Worm (Caenorhabditis elegans) whole organism, L1 larva: ENCODE data around the gene K08B5.1.

ENCODE experiments used
- C16A3.4 ChIP-seq: fragments of 150-350 bp; optimal IDR thresholded peaks from 2 replicates; lab custom pipeline; 2014; ENCODE audit warnings: missing biosample characterization, missing genetic modification characterization
- C34B4.2 ChIP-seq: sonication (generic microtip); optimal IDR thresholded peaks from 2 replicates; lab custom pipeline; 2017; ENCODE audit warnings: mild to moderate bottlenecking, missing genetic modification characterization, missing compliant biosample characterization
- F16B12.6 ChIP-seq: fragments of 150-350 bp; optimal IDR thresholded peaks from 2 replicates; lab custom pipeline; 2014; ENCODE audit warnings: missing biosample characterization, missing genetic modification characterization
- aha-1 ChIP-seq: fragments of 150-350 bp; optimal IDR thresholded peaks from 2 replicates; lab custom pipeline; 2014; ENCODE audit warnings: missing biosample characterization, missing genetic modification characterization
- alr-1 ChIP-seq: fragments of 200-800 bp; sonication (Bioruptor generic); optimal IDR thresholded peaks from 2 replicates; lab custom pipeline; 2018; ENCODE audit warnings: borderline replicate concordance, mild to moderate bottlenecking, missing genetic modification characterization, missing compliant biosample characterization
- ceh-63 ChIP-seq: fragments of 200-800 bp; sonication (Bioruptor generic); optimal IDR thresholded peaks from 2 replicates; lab custom pipeline; 2018; ENCODE audit warnings: mild to moderate bottlenecking, missing genetic modification characterization, missing compliant biosample characterization
- ceh-82 ChIP-seq, 3 experiments: fragments of 150-350 bp in 1 of 3; sonication (generic microtip) in 2 of 3; optimal IDR thresholded peaks; 2 replicates each; lab custom pipeline; 2014 to 2017; ENCODE audit warnings: missing biosample characterization in 3 of 3, missing genetic modification characterization in 3 of 3
- ceh-90 ChIP-seq: sonication (generic microtip); optimal IDR thresholded peaks from 2 replicates; lab custom pipeline; 2016; ENCODE audit warnings: missing genetic modification characterization, missing compliant biosample characterization
- ces-1 ChIP-seq: fragments of 150-350 bp; optimal IDR thresholded peaks from 2 replicates; lab custom pipeline; 2014; ENCODE audit warnings: missing biosample characterization, missing genetic modification reagents, missing genetic modification characterization
- dpl-1 ChIP-seq, 3 experiments: fragments of 150-350 bp in 2 of 3; sonication (generic microtip) in 1 of 3; optimal IDR thresholded peaks; 2 replicates each; lab custom pipeline; 2014 to 2017; ENCODE audit warnings: missing biosample characterization in 3 of 3, missing genetic modification characterization in 3 of 3, missing genetic modification reagents in 3 of 3
- efl-1 ChIP-seq, 4 experiments: fragments of 150-350 bp; optimal IDR thresholded peaks in 3 of 4; peaks in 1 of 4; 1 replicate in 1 of 4; 2 replicates in 3 of 4; lab custom pipeline; 2014; ENCODE audit warnings: missing biosample characterization in 2 of 4, missing genetic modification characterization in 2 of 4, missing genetic modification reagents in 2 of 4
- efl-3 ChIP-seq: fragments of 200-800 bp; sonication (Bioruptor generic); optimal IDR thresholded peaks from 2 replicates; lab custom pipeline; 2018; ENCODE audit warnings: mild to moderate bottlenecking, missing genetic modification characterization, missing compliant biosample characterization
- egl-27 ChIP-seq, 2 experiments: fragments of 150-350 bp in 1 of 2; sonication (generic microtip); optimal IDR thresholded peaks; 3 replicates each; lab custom pipeline; 2017 to 2018; ENCODE audit warnings: missing biosample characterization in 2 of 2, missing genetic modification characterization in 2 of 2, missing genetic modification reagents in 2 of 2
- fkh-4 ChIP-seq: sonication (generic microtip); optimal IDR thresholded peaks from 2 replicates; lab custom pipeline; 2016; ENCODE audit warnings: missing compliant biosample characterization, missing genetic modification characterization, borderline replicate concordance
- irx-1 ChIP-seq: sonication (generic microtip); optimal IDR thresholded peaks from 2 replicates; lab custom pipeline; 2016; ENCODE audit warnings: missing genetic modification characterization, missing compliant biosample characterization
- isw-1 ChIP-seq: fragments of 200-800 bp; sonication (Bioruptor generic); IDR thresholded peaks from 2 replicates; pipeline ENCODE4 v1.3.6; 2022; ENCODE audit warnings: missing genetic modification characterization, missing compliant biosample characterization
- lin-14 ChIP-seq: fragments of 200-800 bp; sonication (Bioruptor generic); optimal IDR thresholded peaks from 2 replicates; lab custom pipeline; 2018; ENCODE audit warnings: mild to moderate bottlenecking, missing genetic modification characterization, moderate library complexity, missing compliant biosample characterization
- lin-39 ChIP-seq: fragments of 150-350 bp; optimal IDR thresholded peaks from 2 replicates; lab custom pipeline; 2014; ENCODE audit warnings: missing biosample characterization, missing genetic modification reagents, missing genetic modification characterization
- lir-3 ChIP-seq: sonication (generic microtip); optimal IDR thresholded peaks from 2 replicates; lab custom pipeline; 2016; ENCODE audit warnings: mild to moderate bottlenecking, missing genetic modification characterization, moderate library complexity, missing compliant biosample characterization; ENCODE audit not compliant: poor library complexity
- mab-9 ChIP-seq: fragments of 200-800 bp; sonication (Bioruptor generic); IDR thresholded peaks from 2 replicates; pipeline ENCODE4 v1.3.6; 2022; ENCODE audit warnings: missing genetic modification reagents, missing genetic modification characterization, missing compliant biosample characterization
- mdl-1 ChIP-seq, 2 experiments: fragments of 150-350 bp; optimal IDR thresholded peaks; 2 replicates each; lab custom pipeline; 2014 to 2017; ENCODE audit warnings: missing biosample characterization in 2 of 2, missing genetic modification characterization in 2 of 2, inconsistent platforms in 1 of 2
- nhr-19 ChIP-seq: fragments of 200-800 bp; sonication (Bioruptor generic); conservative IDR thresholded peaks from 2 replicates; pipeline ENCODE4 v1.3.6; 2022; ENCODE audit warnings: missing genetic modification characterization, missing compliant biosample characterization
- nhr-237 ChIP-seq: fragments of 150-350 bp; optimal IDR thresholded peaks from 2 replicates; lab custom pipeline; 2014; ENCODE audit warnings: missing biosample characterization, missing genetic modification characterization
- nhr-47 ChIP-seq: sonication (generic microtip); optimal IDR thresholded peaks from 2 replicates; lab custom pipeline; 2016; ENCODE audit warnings: mild to moderate bottlenecking, missing genetic modification characterization, moderate library complexity, missing compliant biosample characterization
- nhr-71 ChIP-seq: sonication (generic microtip); optimal IDR thresholded peaks from 2 replicates; lab custom pipeline; 2016; ENCODE audit warnings: mild to moderate bottlenecking, missing genetic modification characterization, moderate library complexity, missing compliant biosample characterization
- nhr-76 ChIP-seq: sonication (generic microtip); optimal IDR thresholded peaks from 2 replicates; lab custom pipeline; 2017; ENCODE audit warnings: missing biosample characterization, missing genetic modification characterization
- nhr-90 ChIP-seq: sonication (generic microtip); optimal IDR thresholded peaks from 2 replicates; lab custom pipeline; 2016; ENCODE audit warnings: mild to moderate bottlenecking, missing genetic modification characterization, missing compliant biosample characterization; ENCODE audit not compliant: poor library complexity
- pag-3 ChIP-seq: sonication (generic microtip); optimal IDR thresholded peaks from 2 replicates; lab custom pipeline; 2017; ENCODE audit warnings: missing genetic modification characterization, mild to moderate bottlenecking, missing compliant biosample characterization, antibody characterized with exemption, borderline replicate concordance; ENCODE audit not compliant: insufficient read depth
- pax-3 ChIP-seq: fragments of 200-800 bp; sonication (Bioruptor generic); optimal IDR thresholded peaks from 2 replicates; lab custom pipeline; 2018; ENCODE audit warnings: mild to moderate bottlenecking, missing genetic modification characterization, moderate library complexity, missing compliant biosample characterization
- rnt-1 ChIP-seq: sonication (generic microtip); optimal IDR thresholded peaks from 2 replicates; lab custom pipeline; 2016; ENCODE audit warnings: mild to moderate bottlenecking, missing genetic modification characterization, moderate library complexity, missing compliant biosample characterization
- snpc-4 ChIP-seq: fragments of 150-350 bp; optimal IDR thresholded peaks from 2 replicates; lab custom pipeline; 2014; ENCODE audit warnings: missing biosample characterization, missing genetic modification characterization
- sptf-1 ChIP-seq: fragments of 150-350 bp; optimal IDR thresholded peaks from 2 replicates; lab custom pipeline; 2014; ENCODE audit warnings: missing biosample characterization, missing genetic modification characterization
- sup-37 ChIP-seq: fragments of 200-800 bp; sonication (Bioruptor generic); optimal IDR thresholded peaks from 2 replicates; lab custom pipeline; 2018; ENCODE audit warnings: mild to moderate bottlenecking, missing genetic modification characterization, missing compliant biosample characterization
- unc-98 ChIP-seq: fragments of 200-800 bp; sonication (Bioruptor generic); IDR thresholded peaks from 2 replicates; pipeline ENCODE4 v1.3.6; 2022; ENCODE audit warnings: missing genetic modification characterization, missing compliant biosample characterization
- xbp-1 ChIP-seq: sonication (generic microtip); optimal IDR thresholded peaks from 2 replicates; lab custom pipeline; 2016; ENCODE audit warnings: missing genetic modification characterization, missing compliant biosample characterization
- zag-1 ChIP-seq: fragments of 150-350 bp; optimal IDR thresholded peaks from 2 replicates; lab custom pipeline; 2014; ENCODE audit warnings: missing biosample characterization, missing genetic modification characterization

K08B5.1 gene

ce11 chrX:16536230-16536940 is 21.8 kb upstream of the K08B5.1 start, which contains the start of gene pat-9:
pat-9 (plus strand) TSS chrX:16536890.
- TF ChIP-seq mab-9 = 0 out of 2 replicates have a peak, but pooled peaks have one; percentile 35
- TF ChIP-seq egl-27 (tag; optimal IDR thresholded peaks at IDR 0.05; lab: Kevin White, UChicago) = no peak
- TF ChIP-seq rnt-1 (tag; lab: Kevin White, UChicago) = peak; percentile 6
- TF ChIP-seq sptf-1 (tag; lab: Kevin White, UChicago) = no peak

DNA sequence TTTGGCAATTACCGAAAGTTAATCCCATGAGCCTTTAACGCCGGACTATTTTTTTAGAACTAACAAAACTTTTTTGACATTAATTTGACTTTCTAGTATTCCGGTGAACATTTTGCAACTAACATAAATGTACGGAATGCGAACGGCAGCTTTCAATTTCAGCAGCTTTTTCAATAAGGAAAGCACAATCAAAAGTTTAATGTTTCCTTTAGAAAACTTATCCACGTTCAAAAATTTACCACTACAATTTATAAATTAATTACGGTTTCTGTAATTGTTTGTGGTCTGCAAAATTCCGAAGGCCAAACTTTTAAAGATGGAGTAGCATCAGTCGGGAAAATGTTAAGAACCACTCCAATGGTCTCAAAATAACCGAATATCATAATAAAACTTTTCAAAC is 17.9 kb upstream of the K08B5.1 start, which contains the start of gene osm-1:
Gene osm-1 (plus strand): TSS at position 301 of the 400 bp plus-strand sequence.
- TF ChIP-seq mdl-1 (tag; optimal IDR thresholded peaks at IDR 0.05; lab: Kevin White, UChicago) (no peak), nhr-47 (tag; lab: Kevin White, UChicago) (no peak), nhr-90 (tag; lab: Kevin White, UChicago) (no peak), nhr-237 (no peak), C34B4.2 (no peak), aha-1 (tag; lab: Kevin White, UChicago) (no peak), ces-1 (GFP tag; lab: Kevin White, UChicago) (no peak), dpl-1 (GFP tag; optimal IDR thresholded peaks at IDR 0.05; lab: Kevin White, UChicago) (no peak), rnt-1 (tag; lab: Kevin White, UChicago) (no peak), ceh-90 (tag; lab: Kevin White, UChicago) (no peak), xbp-1 (tag; lab: Kevin White, UChicago) (no peak), unc-98 (GFP tag; lab: Robert Waterston, UW) (no peak), F16B12.6 (no peak), alr-1 (no peak)

- no peak for TF ChIP-seq efl-1 (optimal IDR thresholded peaks at IDR 0.05; lab: Kevin White, UChicago)
- peak in 1 of 2 experiments; percentile 45 for TF ChIP-seq efl-1 (GFP tag; optimal IDR thresholded peaks at IDR 0.05 in 1 of 2; lab: Kevin White, UChicago)
- no peak for TF ChIP-seq lin-39 (tag; lab: Kevin White, UChicago)
These were observed 14.3 kb upstream of the K08B5.1 start for ce11 chrX:16543887-16544286.

DNA sequence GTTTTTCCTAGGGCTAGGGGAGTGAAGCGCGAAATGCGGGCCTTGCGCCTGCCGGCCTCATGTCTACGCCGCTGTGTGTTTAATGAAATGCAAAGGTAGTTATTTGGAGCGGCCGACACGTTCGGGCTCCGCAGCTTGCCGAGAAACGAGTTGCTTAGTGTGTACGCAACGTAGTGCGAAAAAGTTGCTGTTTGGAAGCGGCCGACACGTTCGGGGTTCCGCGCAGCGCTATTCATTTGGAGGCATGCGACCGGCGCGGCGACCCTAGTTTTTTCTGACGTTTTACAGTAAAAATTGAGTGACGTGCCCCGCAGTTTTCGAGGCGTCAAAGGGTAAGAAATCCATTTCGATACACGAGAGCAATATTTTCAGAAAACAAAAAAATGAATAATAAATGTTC is 12.6 kb upstream of the K08B5.1 start:
- TF ChIP-seq alr-1 = no peak
- no peak for TF ChIP-seq pax-3 (tag; lab: Kevin White, UChicago)
- no peak for TF ChIP-seq nhr-76 (tag; lab: Kevin White, UChicago)
- no peak for TF ChIP-seq aha-1 (tag; lab: Kevin White, UChicago)
- no peak for TF ChIP-seq pag-3 (tag; lab: Kevin White, UChicago)
- TF ChIP-seq lin-14 (GFP tag; lab: Kevin White, UChicago) = no peak
- TF ChIP-seq snpc-4 (tag; lab: Kevin White, UChicago) = peak; percentile 48
- TF ChIP-seq efl-1 (optimal IDR thresholded peaks at IDR 0.05; lab: Kevin White, UChicago) = no peak
- TF ChIP-seq efl-1 (GFP tag; optimal IDR thresholded peaks at IDR 0.05 in 1 of 2; lab: Kevin White, UChicago) = peak in 1 of 2 experiments; percentile 26

DNA sequence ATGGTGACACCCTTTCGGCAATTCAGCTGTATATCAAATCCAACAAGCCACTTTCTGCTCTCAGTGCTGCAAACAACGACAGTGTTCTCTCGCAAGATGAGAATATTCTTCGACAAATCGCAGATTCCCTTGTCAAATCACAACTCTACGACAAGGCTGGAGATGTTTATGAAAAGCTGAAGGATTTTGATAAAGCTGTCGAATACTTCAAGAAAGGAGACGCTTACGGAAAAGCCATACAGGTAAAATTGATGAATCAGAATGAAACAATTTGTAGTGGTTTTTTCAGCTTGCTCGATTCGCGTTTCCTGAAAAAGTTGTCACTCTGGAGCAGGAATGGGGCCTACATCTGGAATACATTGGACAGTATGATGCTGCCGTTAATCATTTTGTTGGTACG is 12.1 kb upstream of the K08B5.1 start:
- no peak for TF ChIP-seq efl-3 (GFP tag; lab: Kevin White, UChicago)
- no peak for TF ChIP-seq unc-98 (GFP tag; lab: Robert Waterston, UW)
- no peak for TF ChIP-seq aha-1 (tag; lab: Kevin White, UChicago)
- TF ChIP-seq fkh-4 (tag; lab: Kevin White, UChicago) = no peak
- TF ChIP-seq egl-27 (tag; optimal IDR thresholded peaks at IDR 0.05; lab: Kevin White, UChicago) = no peak
- TF ChIP-seq ceh-63 = no peak

- TF ChIP-seq isw-1 (GFP tag; lab: Robert Waterston, UW) = no peak
- TF ChIP-seq nhr-71 (tag; lab: Kevin White, UChicago) = no peak
- TF ChIP-seq lir-3 (tag; lab: Kevin White, UChicago) = no peak
- no peak for TF ChIP-seq nhr-19 (GFP tag; lab: Robert Waterston, UW)
- TF ChIP-seq nhr-90 (tag; lab: Kevin White, UChicago) = no peak
- no peak for TF ChIP-seq sup-37 (GFP tag; lab: Kevin White, UChicago)
- no peak for TF ChIP-seq ceh-82 (tag; optimal IDR thresholded peaks at IDR 0.05; lab: Kevin White, UChicago)
- no peak for TF ChIP-seq zag-1 (tag; lab: Kevin White, UChicago)
- TF ChIP-seq irx-1 (tag; lab: Kevin White, UChicago) = no peak
- TF ChIP-seq ces-1 (GFP tag; lab: Kevin White, UChicago) = no peak
- no peak for TF ChIP-seq C16A3.4 (tag; lab: Kevin White, UChicago)
- TF ChIP-seq, all 84 proteins: peak for 0
These were observed 9.9 kb upstream of the K08B5.1 start for ce11 chrX:16548290-16548689.
